Fruit fly (Drosophila melanogaster) whole organism, wandering third instar larva: ENCODE measurements around the gene CG6785.

Experiments used
- Abd-B ChIP-seq: fragments of >200 bp; optimal IDR thresholded peaks from 2 replicates; lab custom pipeline; 2017; ENCODE audit warnings: missing biosample characterization, missing genetic modification characterization
- Dfd ChIP-seq: fragments of >200 bp; optimal IDR thresholded peaks from 2 replicates; lab custom pipeline; 2017; ENCODE audit warnings: missing biosample characterization, missing genetic modification characterization
- GATAd ChIP-seq: sonication (Bioruptor generic); optimal IDR thresholded peaks from 2 replicates; lab custom pipeline; 2016; ENCODE audit warnings: missing biosample characterization, missing genetic modification characterization
- Hr78 ChIP-seq: fragments of >200 bp; optimal IDR thresholded peaks from 2 replicates; lab custom pipeline; 2017; ENCODE audit warnings: missing biosample characterization, missing genetic modification characterization
- Mio ChIP-seq: sonication (Bioruptor generic); optimal IDR thresholded peaks from 2 replicates; lab custom pipeline; 2016; ENCODE audit warnings: missing biosample characterization, missing genetic modification characterization
- Rel ChIP-seq, 2 experiments: fragments of 200-800 bp; sonication (Bioruptor generic) in 1 of 2; optimal IDR thresholded peaks; 2 replicates in 1 of 2; 3 replicates in 1 of 2; lab custom pipeline; 2016 to 2019; ENCODE audit warnings: mild to moderate bottlenecking in 2 of 2, missing biosample characterization in 2 of 2, missing genetic modification characterization in 2 of 2, moderate library complexity in 1 of 2
- brk ChIP-seq: fragments of 200-800 bp; sonication (Bioruptor generic); optimal IDR thresholded peaks from 2 replicates; lab custom pipeline; 2016; ENCODE audit warnings: missing biosample characterization, mild to moderate bottlenecking, missing genetic modification characterization
- dsf ChIP-seq: sonication (Bioruptor generic); optimal IDR thresholded peaks from 2 replicates; lab custom pipeline; 2016; ENCODE audit warnings: missing biosample characterization, missing genetic modification characterization, borderline replicate concordance
- fru ChIP-seq: fragments of 200-800 bp; sonication (Bioruptor generic); optimal IDR thresholded peaks from 3 replicates; lab custom pipeline; 2016; ENCODE audit warnings: missing biosample characterization, mild to moderate bottlenecking, missing genetic modification characterization
- lola ChIP-seq: fragments of >200 bp; optimal IDR thresholded peaks from 2 replicates; lab custom pipeline; 2017; ENCODE audit warnings: missing biosample characterization, missing genetic modification characterization
- pan ChIP-seq: fragments of >200 bp; optimal IDR thresholded peaks from 2 replicates; lab custom pipeline; 2017
- psq ChIP-seq: fragments of 200-800 bp; sonication (Bioruptor generic); optimal IDR thresholded peaks from 3 replicates; lab custom pipeline; 2017; ENCODE audit warnings: missing biosample characterization, mild to moderate bottlenecking, missing genetic modification characterization, moderate library complexity

- TF ChIP-seq Hr78 (GFP tag; lab: Kevin White, UChicago) (no peak), Dfd (GFP tag; lab: Kevin White, UChicago) (no peak), Mio (no peak), psq (no peak), brk (GFP tag; lab: Kevin White, UChicago) (no peak), Abd-B (GFP tag; lab: Kevin White, UChicago) (no peak), lola (GFP tag; lab: Kevin White, UChicago) (no peak), dsf (GFP tag; lab: Kevin White, UChicago) (no peak), fru (GFP tag; lab: Kevin White, UChicago) (no peak), pan (lab: Kevin White, UChicago) (no peak), GATAd (GFP tag; lab: Kevin White, UChicago) (no peak), Rel (GFP tag; optimal IDR thresholded peaks at IDR 0.05; lab: Kevin White, UChicago) (no peak), Rel (tag; optimal IDR thresholded peaks at IDR 0.05; lab: Kevin White, UChicago) (no peak)
Observed at dm6 chr2L:12063035-12063434, 18.0 kb upstream of the CG6785 start, which contains the start of gene Rab3-GAP.
